Worm (Caenorhabditis elegans) whole organism, L3 larva: ENCODE measurements around the gene F26C11.3.

ENCODE experiments used
- R02D3.7 ChIP-seq: fragments of 150-350 bp; optimal IDR thresholded peaks from 2 replicates; lab custom pipeline; 2014; ENCODE audit warnings: missing biosample characterization, missing genetic modification characterization
- ZK546.5 ChIP-seq: sonication (generic microtip); optimal IDR thresholded peaks from 2 replicates; lab custom pipeline; 2017; ENCODE audit warnings: missing biosample characterization, missing genetic modification characterization
- aly-2 ChIP-seq: fragments of 150-350 bp; optimal IDR thresholded peaks from 2 replicates; lab custom pipeline; 2014; ENCODE audit warnings: missing biosample characterization, missing genetic modification characterization
- ama-1 ChIP-seq: fragments of 150-350 bp; optimal IDR thresholded peaks from 2 replicates; lab custom pipeline; 2018
- ceh-16 ChIP-seq: sonication (generic microtip); optimal IDR thresholded peaks from 2 replicates; lab custom pipeline; 2017; ENCODE audit warnings: missing biosample characterization, missing genetic modification characterization
- ceh-28 ChIP-seq: fragments of 150-350 bp; optimal IDR thresholded peaks from 2 replicates; lab custom pipeline; 2014; ENCODE audit warnings: missing biosample characterization, missing genetic modification reagents, missing genetic modification characterization
- ceh-82 ChIP-seq: fragments of 150-350 bp; optimal IDR thresholded peaks from 2 replicates; lab custom pipeline; 2014; ENCODE audit warnings: missing biosample characterization, missing genetic modification characterization
- ceh-9 ChIP-seq: sonication (generic microtip); optimal IDR thresholded peaks from 2 replicates; lab custom pipeline; 2018; ENCODE audit warnings: missing biosample characterization, missing genetic modification characterization
- daf-12 ChIP-seq: fragments of 150-350 bp; optimal IDR thresholded peaks from 2 replicates; lab custom pipeline; 2014; ENCODE audit warnings: missing biosample characterization, missing genetic modification reagents, missing genetic modification characterization
- egl-27 ChIP-seq: sonication (generic microtip); optimal IDR thresholded peaks from 4 replicates; lab custom pipeline; 2017; ENCODE audit warnings: missing biosample characterization, missing genetic modification reagents, missing genetic modification characterization
- egl-5 ChIP-seq: fragments of 150-350 bp; optimal IDR thresholded peaks from 2 replicates; lab custom pipeline; 2017; ENCODE audit warnings: missing biosample characterization, missing genetic modification reagents, missing genetic modification characterization, inconsistent platforms
- elt-1 ChIP-seq: fragments of 150-350 bp; optimal IDR thresholded peaks from 2 replicates; lab custom pipeline; 2014; ENCODE audit warnings: missing biosample characterization, missing genetic modification characterization
- elt-2 ChIP-seq: sonication (generic microtip); optimal IDR thresholded peaks from 2 replicates; lab custom pipeline; 2016; ENCODE audit warnings: missing genetic modification reagents, mild to moderate bottlenecking, missing genetic modification characterization, missing compliant biosample characterization
- elt-3 ChIP-seq, 3 experiments: fragments of 150-350 bp in 1 of 3; sonication (generic microtip) in 2 of 3; optimal IDR thresholded peaks; 2 replicates in 2 of 3; 4 replicates in 1 of 3; lab custom pipeline; 2014 to 2017; ENCODE audit warnings: missing biosample characterization in 3 of 3, missing genetic modification characterization in 3 of 3
- eor-1 ChIP-seq, 2 experiments: fragments of 150-350 bp; optimal IDR thresholded peaks; 2 replicates each; lab custom pipeline; 2014 to 2018; ENCODE audit warnings: missing biosample characterization in 2 of 2, missing genetic modification characterization in 2 of 2
- fkh-10 ChIP-seq: sonication (generic microtip); optimal IDR thresholded peaks from 2 replicates; lab custom pipeline; 2017; ENCODE audit warnings: missing biosample characterization, missing genetic modification reagents, missing genetic modification characterization
- fkh-2 ChIP-seq: fragments of 150-350 bp; optimal IDR thresholded peaks from 2 replicates; lab custom pipeline; 2014; ENCODE audit warnings: missing biosample characterization, missing genetic modification reagents, missing genetic modification characterization
- fos-1 ChIP-seq: fragments of 150-350 bp; optimal IDR thresholded peaks from 2 replicates; lab custom pipeline; 2014; ENCODE audit warnings: missing biosample characterization, missing genetic modification characterization
- hmg-11 ChIP-seq: sonication (generic microtip); optimal IDR thresholded peaks from 2 replicates; lab custom pipeline; 2016; ENCODE audit warnings: missing genetic modification characterization, missing compliant biosample characterization
- jun-1 ChIP-seq: fragments of 150-350 bp; optimal IDR thresholded peaks from 2 replicates; lab custom pipeline; 2014; ENCODE audit warnings: missing biosample characterization, missing genetic modification reagents, missing genetic modification characterization
- lin-15B ChIP-seq: fragments of 150-350 bp; optimal IDR thresholded peaks from 2 replicates; lab custom pipeline; 2014; ENCODE audit warnings: missing biosample characterization, missing genetic modification characterization
- lin-39 ChIP-seq: fragments of 150-350 bp; optimal IDR thresholded peaks from 2 replicates; lab custom pipeline; 2018; ENCODE audit warnings: missing biosample characterization, missing genetic modification reagents, missing genetic modification characterization
- lsy-12 ChIP-seq: sonication (generic microtip); optimal IDR thresholded peaks from 2 replicates; lab custom pipeline; 2016; ENCODE audit warnings: mild to moderate bottlenecking, missing genetic modification characterization, missing compliant biosample characterization
- mdl-1 ChIP-seq: fragments of 150-350 bp; optimal IDR thresholded peaks from 2 replicates; lab custom pipeline; 2014; ENCODE audit warnings: missing biosample characterization, missing genetic modification characterization
- mml-1 ChIP-seq: fragments of 150-350 bp; sonication (generic microtip); optimal IDR thresholded peaks from 3 replicates; lab custom pipeline; 2014; ENCODE audit warnings: missing biosample characterization, missing genetic modification characterization
- nfya-1 ChIP-seq: sonication (generic microtip); optimal IDR thresholded peaks from 2 replicates; lab custom pipeline; 2017; ENCODE audit warnings: missing genetic modification characterization, mild to moderate bottlenecking, missing compliant biosample characterization, antibody characterized with exemption, moderate library complexity; ENCODE audit not compliant: insufficient read depth
- nhr-11 ChIP-seq: fragments of 150-350 bp; optimal IDR thresholded peaks from 2 replicates; lab custom pipeline; 2014; ENCODE audit warnings: missing biosample characterization, missing genetic modification characterization
- nhr-12 ChIP-seq: fragments of 150-350 bp; optimal IDR thresholded peaks from 2 replicates; lab custom pipeline; 2014; ENCODE audit warnings: missing biosample characterization, missing genetic modification characterization
- nhr-23 ChIP-seq: fragments of 150-350 bp; optimal IDR thresholded peaks from 2 replicates; lab custom pipeline; 2014; ENCODE audit warnings: missing biosample characterization, missing genetic modification reagents, missing genetic modification characterization
- nhr-237 ChIP-seq: fragments of 150-350 bp; optimal IDR thresholded peaks from 2 replicates; lab custom pipeline; 2014; ENCODE audit warnings: missing biosample characterization, missing genetic modification characterization
- nhr-25 ChIP-seq: sonication (generic microtip); optimal IDR thresholded peaks from 2 replicates; lab custom pipeline; 2017; ENCODE audit warnings: missing biosample characterization, missing genetic modification characterization
- nhr-28 ChIP-seq: fragments of 150-350 bp; optimal IDR thresholded peaks from 2 replicates; lab custom pipeline; 2014; ENCODE audit warnings: missing biosample characterization, missing genetic modification characterization
- nhr-43 ChIP-seq: sonication (generic microtip); optimal IDR thresholded peaks from 2 replicates; lab custom pipeline; 2016; ENCODE audit warnings: mild to moderate bottlenecking, missing genetic modification characterization, missing compliant biosample characterization; ENCODE audit not compliant: poor library complexity, severe bottlenecking
- nhr-67 ChIP-seq: fragments of 150-350 bp; optimal IDR thresholded peaks from 2 replicates; lab custom pipeline; 2014; ENCODE audit warnings: missing biosample characterization, missing genetic modification characterization
- nhr-76 ChIP-seq: fragments of 150-350 bp; sonication (generic microtip); optimal IDR thresholded peaks from 5 replicates; lab custom pipeline; 2014; ENCODE audit warnings: missing biosample characterization, missing genetic modification characterization
- nhr-77 ChIP-seq: fragments of 150-350 bp; optimal IDR thresholded peaks from 2 replicates; lab custom pipeline; 2014; ENCODE audit warnings: missing biosample characterization, missing genetic modification characterization
- pha-4 ChIP-seq: fragments of 150-350 bp; optimal IDR thresholded peaks from 2 replicates; lab custom pipeline; 2014; ENCODE audit warnings: missing biosample characterization, missing genetic modification reagents, missing genetic modification characterization
- pqm-1 ChIP-seq: fragments of 150-350 bp; optimal IDR thresholded peaks from 2 replicates; lab custom pipeline; 2017; ENCODE audit warnings: missing biosample characterization, missing genetic modification characterization, inconsistent platforms
- sea-2 ChIP-seq: fragments of 150-350 bp; sonication (generic microtip); optimal IDR thresholded peaks from 4 replicates; lab custom pipeline; 2014; ENCODE audit warnings: missing biosample characterization, missing genetic modification reagents, missing genetic modification characterization
- skn-1 ChIP-seq: fragments of 150-350 bp; optimal IDR thresholded peaks from 2 replicates; lab custom pipeline; 2014; ENCODE audit warnings: missing biosample characterization, missing genetic modification characterization
- snpc-4 ChIP-seq: fragments of 150-350 bp; optimal IDR thresholded peaks from 2 replicates; lab custom pipeline; 2014; ENCODE audit warnings: missing biosample characterization, missing genetic modification characterization
- tbx-2 ChIP-seq: sonication (generic microtip); optimal IDR thresholded peaks from 2 replicates; lab custom pipeline; 2016; ENCODE audit warnings: mild to moderate bottlenecking, missing genetic modification characterization, missing compliant biosample characterization
- unc-39 ChIP-seq: sonication (generic microtip); optimal IDR thresholded peaks from 4 replicates; lab custom pipeline; 2017; ENCODE audit warnings: missing biosample characterization, missing genetic modification characterization
- unc-62 ChIP-seq: fragments of 150-350 bp; sonication (generic microtip); optimal IDR thresholded peaks from 4 replicates; lab custom pipeline; 2014; ENCODE audit warnings: missing biosample characterization, missing genetic modification reagents, missing genetic modification characterization
- zag-1 ChIP-seq: fragments of 150-350 bp; optimal IDR thresholded peaks from 2 replicates; lab custom pipeline; 2014; ENCODE audit warnings: missing biosample characterization, missing genetic modification characterization
- ztf-11 ChIP-seq: fragments of 150-350 bp; optimal IDR thresholded peaks from 2 replicates; lab custom pipeline; 2014; ENCODE audit warnings: missing biosample characterization, missing genetic modification characterization
- ztf-4 ChIP-seq: fragments of 150-350 bp; optimal IDR thresholded peaks from 2 replicates; lab custom pipeline; 2014; ENCODE audit warnings: missing biosample characterization, missing genetic modification characterization

F26C11.3 gene

ce11 chrII:9938877-9939276, 24.0 kb upstream of the F26C11.3 start, which contains the start of the genes C05C10.7 and C05C10.5:
Gene C05C10.7 (minus strand): TSS chrII:9938971.
Gene C05C10.5 (plus strand): TSS chrII:9939040.
- TF ChIP-seq nhr-23 (no peak), lin-15B (no peak), skn-1 (no peak), ztf-11 (no peak), mml-1 (tag; lab: Kevin White, UChicago) (no peak), eor-1 (tag; optimal IDR thresholded peaks at IDR 0.05; lab: Kevin White, UChicago) (no peak), elt-2 (no peak), sea-2 (GFP tag; lab: Kevin White, UChicago) (no peak), ama-1 (lab: Kevin White, UChicago) (no peak), nhr-11 (tag; lab: Kevin White, UChicago) (no peak), nhr-12 (tag; lab: Kevin White, UChicago) (no peak), tbx-2 (tag; lab: Kevin White, UChicago) (no peak), lsy-12 (tag; lab: Kevin White, UChicago) (no peak), nhr-43 (tag; lab: Kevin White, UChicago) (no peak), ceh-82 (tag; lab: Kevin White, UChicago) (no peak), nhr-76 (tag; lab: Kevin White, UChicago) (no peak), pqm-1 (tag; lab: Kevin White, UChicago) (no peak), elt-3 (tag; optimal IDR thresholded peaks at IDR 0.05; lab: Kevin White, UChicago) (no peak), nhr-67 (tag; lab: Kevin White, UChicago) (no peak), nhr-237 (no peak)

- TF ChIP-seq skn-1, result no peak
- TF ChIP-seq ceh-9 (tag; lab: Kevin White, UChicago), result no peak
- TF ChIP-seq nhr-67 (tag; lab: Kevin White, UChicago), result no peak
- TF ChIP-seq ceh-28 (tag; lab: Kevin White, UChicago), result peak; percentile 39
- peak; percentile 33 for TF ChIP-seq hmg-11 (tag; lab: Kevin White, UChicago)
- peak; percentile 79 for TF ChIP-seq nhr-25 (tag; lab: Kevin White, UChicago)
- no peak for TF ChIP-seq ztf-11
- peak; percentile 61 for TF ChIP-seq pqm-1 (tag; lab: Kevin White, UChicago)
- TF ChIP-seq mml-1 (tag; lab: Kevin White, UChicago), result no peak
- no peak for TF ChIP-seq aly-2 (tag; lab: Kevin White, UChicago)
- no peak for TF ChIP-seq nhr-12 (tag; lab: Kevin White, UChicago)
- no peak for TF ChIP-seq eor-1 (tag; optimal IDR thresholded peaks at IDR 0.05; lab: Kevin White, UChicago)
- TF ChIP-seq fos-1 (tag; lab: Kevin White, UChicago), result no peak
- TF ChIP-seq ceh-16 (tag; lab: Kevin White, UChicago), result no peak
- no peak for TF ChIP-seq elt-3 (tag; optimal IDR thresholded peaks at IDR 0.05; lab: Kevin White, UChicago)
- TF ChIP-seq jun-1 (tag; lab: Kevin White, UChicago), result peak; percentile 52
- no peak for TF ChIP-seq ztf-4 (tag; lab: Kevin White, UChicago)
- TF ChIP-seq mdl-1, result peak; percentile 65
- peak; percentile 94 for TF ChIP-seq pha-4 (tag; lab: Kevin White, UChicago)
- peak; percentile 45 for TF ChIP-seq lsy-12 (tag; lab: Kevin White, UChicago)
- TF ChIP-seq nfya-1 (tag; lab: Kevin White, UChicago), result peak; percentile 75
- TF ChIP-seq nhr-77, result no peak
- TF ChIP-seq nhr-237, result no peak
- no peak for TF ChIP-seq fkh-10 (GFP tag; lab: Kevin White, UChicago)
- no peak for TF ChIP-seq sea-2 (GFP tag; lab: Kevin White, UChicago)
- peak; percentile 2 for TF ChIP-seq lin-39 (tag; lab: Kevin White, UChicago)
- TF ChIP-seq R02D3.7 (tag; lab: Kevin White, UChicago), result peak; percentile 33
- TF ChIP-seq nhr-28 (tag; lab: Kevin White, UChicago), result no peak
- no peak for TF ChIP-seq ceh-82 (tag; lab: Kevin White, UChicago)
- TF ChIP-seq fkh-2 (tag; lab: Kevin White, UChicago), result no peak
- TF ChIP-seq unc-62, result no peak
- TF ChIP-seq elt-1, result no peak
- peak; percentile 21 for TF ChIP-seq tbx-2 (tag; lab: Kevin White, UChicago)
- no peak for TF ChIP-seq zag-1 (tag; lab: Kevin White, UChicago)
- TF ChIP-seq nhr-43 (tag; lab: Kevin White, UChicago), result peak; percentile 80
- TF ChIP-seq nhr-23, result peak; percentile 86
- TF ChIP-seq egl-5 (tag; lab: Kevin White, UChicago), result peak; percentile 16
- TF ChIP-seq lin-15B, result peak; percentile 60
- TF ChIP-seq ama-1 (lab: Kevin White, UChicago), result peak; percentile 92
- TF ChIP-seq unc-39 (tag; lab: Kevin White, UChicago), result no peak
- TF ChIP-seq egl-27 (tag; lab: Kevin White, UChicago), result peak; percentile 58
- no peak for TF ChIP-seq ZK546.5 (tag; lab: Kevin White, UChicago)
- TF ChIP-seq snpc-4, result no peak
- TF ChIP-seq nhr-76 (tag; lab: Kevin White, UChicago), result peak; percentile 48
- no peak for TF ChIP-seq daf-12
- TF ChIP-seq nhr-11 (tag; lab: Kevin White, UChicago), result peak; percentile 94
- peak; percentile 75 for TF ChIP-seq elt-2
Measured at ce11 chrII:9937611-9938010, 22.7 kb upstream of the F26C11.3 start.
